Fruit fly (Drosophila melanogaster) S2 (cell line): ENCODE results near the gene CG12519.

Experiments
- CG8478 ChIP-seq: fragments of >200 bp; optimal IDR thresholded peaks from 2 replicates; lab custom pipeline; 2018
- CTCF ChIP-seq, 2 experiments: fragments of >200 bp; optimal IDR thresholded peaks; 2 replicates each; lab custom pipeline; 2018

dm6 chr3L:19482014-19482413 is 9.7 kb downstream of the CG12519 start:
- no peak for TF ChIP-seq CG8478
- TF ChIP-seq CTCF (optimal IDR thresholded peaks at IDR 0.05; lab: Kevin White, UChicago) = no peak
